Fruit fly (Drosophila melanogaster) whole organism, pupa: Measurements from ENCODE around the gene bocks.

ENCODE experiments used
- CG10348 ChIP-seq: fragments of 200-800 bp; sonication (Bioruptor generic); IDR thresholded peaks from 2 replicates; pipeline ENCODE4 v1.3.6; 2022; ENCODE audit warnings: missing biosample characterization, missing genetic modification characterization
- CG12605 ChIP-seq: fragments of 200-800 bp; sonication (Bioruptor generic); IDR thresholded peaks from 2 replicates; pipeline ENCODE4 v1.3.6; 2022; ENCODE audit warnings: missing biosample characterization, missing genetic modification characterization
- CG13204 ChIP-seq: fragments of 200-800 bp; sonication (Bioruptor generic); optimal IDR thresholded peaks from 2 replicates; lab custom pipeline; 2018; ENCODE audit warnings: missing biosample characterization, mild to moderate bottlenecking, missing genetic modification characterization, moderate library complexity
- CG14655 ChIP-seq: fragments of 200-800 bp; sonication (Bioruptor generic); optimal IDR thresholded peaks from 3 replicates; lab custom pipeline; 2017; ENCODE audit warnings: mild to moderate bottlenecking, missing biosample characterization, missing genetic modification reagents, missing genetic modification characterization
- CG15710 ChIP-seq: fragments of 200-800 bp; sonication (Bioruptor generic); optimal IDR thresholded peaks from 2 replicates; lab custom pipeline; 2018; ENCODE audit warnings: missing biosample characterization, mild to moderate bottlenecking, missing genetic modification characterization, moderate library complexity
- CG17806 ChIP-seq: fragments of 200-800 bp; sonication (Bioruptor generic); optimal IDR thresholded peaks from 2 replicates; lab custom pipeline; 2018; ENCODE audit warnings: missing biosample characterization, mild to moderate bottlenecking, missing genetic modification characterization, moderate library complexity
- CG32121 ChIP-seq: fragments of 200-800 bp; sonication (Bioruptor generic); IDR thresholded peaks from 2 replicates; pipeline ENCODE4 v1.3.6; 2022; ENCODE audit warnings: missing biosample characterization, missing genetic modification characterization
- CG34367 ChIP-seq: fragments of 200-800 bp; sonication (Bioruptor generic); optimal IDR thresholded peaks from 2 replicates; lab custom pipeline; 2018; ENCODE audit warnings: missing biosample characterization, mild to moderate bottlenecking, missing genetic modification characterization
- CG4496 ChIP-seq: fragments of 200-800 bp; sonication (Bioruptor generic); IDR thresholded peaks from 3 replicates; pipeline ENCODE4 v1.3.6; 2022; ENCODE audit warnings: missing biosample characterization, missing genetic modification characterization
- CG8159 ChIP-seq: fragments of 200-800 bp; sonication (Bioruptor generic); optimal IDR thresholded peaks from 3 replicates; lab custom pipeline; 2018; ENCODE audit warnings: missing biosample characterization, mild to moderate bottlenecking, missing genetic modification characterization, moderate library complexity
- CG8301 ChIP-seq: fragments of 200-800 bp; sonication (Bioruptor generic); optimal IDR thresholded peaks from 2 replicates; lab custom pipeline; 2018; ENCODE audit warnings: missing biosample characterization, mild to moderate bottlenecking, missing genetic modification characterization
- CG9948 ChIP-seq: fragments of 200-800 bp; sonication (Bioruptor generic); optimal IDR thresholded peaks from 2 replicates; lab custom pipeline; 2018; ENCODE audit warnings: missing biosample characterization, mild to moderate bottlenecking, missing genetic modification characterization, moderate library complexity
- D1 ChIP-seq: fragments of 200-800 bp; sonication (Bioruptor generic); optimal IDR thresholded peaks from 2 replicates; lab custom pipeline; 2018; ENCODE audit warnings: missing biosample characterization, mild to moderate bottlenecking, missing genetic modification characterization, moderate library complexity
- EcR ChIP-seq: fragments of 200-800 bp; sonication (Bioruptor generic); optimal IDR thresholded peaks from 3 replicates; lab custom pipeline; 2019; ENCODE audit warnings: missing biosample characterization, missing genetic modification characterization, mild to moderate bottlenecking, moderate library complexity, missing genetic modification reagents
- Ets98B ChIP-seq: fragments of 200-800 bp; sonication (Bioruptor generic); IDR thresholded peaks from 2 replicates; pipeline ENCODE4 v1.3.6; 2022; ENCODE audit warnings: missing biosample characterization, missing genetic modification characterization
- Pif1A ChIP-seq: fragments of 200-800 bp; sonication (Bioruptor generic); optimal IDR thresholded peaks from 3 replicates; lab custom pipeline; 2016; ENCODE audit warnings: missing biosample characterization, missing genetic modification characterization
- Pif1B ChIP-seq: fragments of 200-800 bp; sonication (Bioruptor generic); optimal IDR thresholded peaks from 3 replicates; lab custom pipeline; 2016; ENCODE audit warnings: missing biosample characterization, missing genetic modification characterization
- Snoo ChIP-seq: fragments of 200-800 bp; sonication (Bioruptor generic); optimal IDR thresholded peaks from 3 replicates; lab custom pipeline; 2017; ENCODE audit warnings: missing biosample characterization, mild to moderate bottlenecking, missing genetic modification characterization, inconsistent platforms
- fd96Ca ChIP-seq: fragments of 200-800 bp; sonication (Bioruptor generic); IDR thresholded peaks from 3 replicates; pipeline ENCODE4 v1.3.6; 2022; ENCODE audit warnings: missing biosample characterization, missing genetic modification characterization
- gl ChIP-seq: fragments of 200-800 bp; sonication (Bioruptor generic); optimal IDR thresholded peaks from 2 replicates; lab custom pipeline; 2018; ENCODE audit warnings: missing biosample characterization, mild to moderate bottlenecking, missing genetic modification characterization
- rn ChIP-seq: fragments of 200-800 bp; sonication (Bioruptor generic); IDR thresholded peaks from 2 replicates; pipeline ENCODE4 v1.3.6; 2022; ENCODE audit warnings: missing biosample characterization, missing genetic modification characterization

Gene bocks

dm6 chr3R:9572929-9573811 is 17.6 kb downstream of the bocks start:
- TF ChIP-seq Pif1A (GFP tag; lab: Kevin White, UChicago) (no peak), CG32121 (no peak), CG34367 (tag; lab: Kevin White, UChicago) (no peak), D1 (no peak), CG8159 (tag; lab: Kevin White, UChicago) (no peak), EcR (GFP tag; lab: Kevin White, UChicago) (no peak)

DNA sequence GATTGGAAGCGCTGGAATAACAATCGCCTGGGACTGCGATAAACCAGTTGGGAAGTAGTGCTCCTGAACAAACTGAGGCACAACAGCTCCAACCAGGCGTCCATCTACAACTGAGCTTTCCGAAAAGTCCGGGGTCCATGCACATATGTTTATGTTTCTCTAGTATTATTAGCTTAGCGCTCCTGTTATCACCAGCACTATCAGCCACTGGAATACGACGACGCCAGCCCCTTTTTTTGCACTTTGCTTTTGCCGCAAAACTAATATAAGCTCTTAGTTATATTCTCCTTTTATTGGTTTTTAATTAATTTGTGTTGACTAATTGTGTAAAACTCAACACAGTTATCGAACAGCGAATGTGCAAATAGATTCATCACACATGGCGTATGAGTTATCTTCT is 19.3 kb downstream of the bocks start, which contains the start of gene CG9396:
CG9396 (minus strand) TSS at position 101 of the 400 bp plus-strand sequence.
- TF ChIP-seq Ets98B (no peak), Pif1B (GFP tag; lab: Kevin White, UChicago) (no peak)

DNA sequence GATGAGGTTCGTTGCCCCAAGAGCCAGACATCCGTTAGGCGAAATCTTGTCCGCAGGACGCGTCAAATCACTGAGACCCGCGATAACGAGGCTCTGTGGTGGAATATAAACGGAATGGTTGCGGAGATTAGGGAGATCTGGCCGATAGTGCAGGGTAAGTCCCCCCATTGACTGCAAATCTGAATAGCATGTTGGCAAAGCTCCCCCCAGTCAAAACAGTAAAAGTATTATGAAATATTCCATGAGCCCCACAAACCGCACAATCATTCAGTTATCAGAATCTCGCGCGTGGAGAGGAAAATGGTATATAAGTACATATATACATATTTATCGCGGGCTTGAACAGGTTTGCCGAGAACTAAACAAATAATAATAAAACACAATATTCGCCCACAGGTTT is 20.1 kb downstream of the bocks start:
- TF ChIP-seq CG13204 (no peak), CG12605 (GFP tag; lab: Robert Waterston, UW) (no peak), D1 (no peak), EcR (GFP tag; lab: Kevin White, UChicago) (peak; percentile 30), CG17806 (tag; lab: Kevin White, UChicago) (no peak), CG10348 (GFP tag; lab: Robert Waterston, UW) (no peak), Pif1B (GFP tag; lab: Kevin White, UChicago) (no peak), CG8301 (tag; lab: Kevin White, UChicago) (no peak)

- TF ChIP-seq CG17806 (tag; lab: Kevin White, UChicago): no peak
- no peak for TF ChIP-seq Ets98B
- no peak for TF ChIP-seq CG4496
- no peak for TF ChIP-seq rn (GFP tag; lab: Robert Waterston, UW)
- TF ChIP-seq CG8301 (tag; lab: Kevin White, UChicago): no peak
Observed at dm6 chr3R:9570114-9570513, 20.7 kb downstream of the bocks start, which contains the start of gene CG16790. Gene CG16790 (minus strand): TSS chr3R:9570214.

- TF ChIP-seq Snoo: no peak
- no peak for TF ChIP-seq Pif1B (GFP tag; lab: Kevin White, UChicago)
- no peak for TF ChIP-seq CG32121
- no peak for TF ChIP-seq Pif1A (GFP tag; lab: Kevin White, UChicago)
- TF ChIP-seq CG12605 (GFP tag; lab: Robert Waterston, UW): no peak
- no peak for TF ChIP-seq CG13204
- no peak for TF ChIP-seq CG8159 (tag; lab: Kevin White, UChicago)
- TF ChIP-seq CG14655: no peak
Observed at dm6 chr3R:9565895-9566294, 24.9 kb downstream of the bocks start, which contains the start of gene CG16789. Gene CG16789 (plus strand): TSS chr3R:9566195.

DNA sequence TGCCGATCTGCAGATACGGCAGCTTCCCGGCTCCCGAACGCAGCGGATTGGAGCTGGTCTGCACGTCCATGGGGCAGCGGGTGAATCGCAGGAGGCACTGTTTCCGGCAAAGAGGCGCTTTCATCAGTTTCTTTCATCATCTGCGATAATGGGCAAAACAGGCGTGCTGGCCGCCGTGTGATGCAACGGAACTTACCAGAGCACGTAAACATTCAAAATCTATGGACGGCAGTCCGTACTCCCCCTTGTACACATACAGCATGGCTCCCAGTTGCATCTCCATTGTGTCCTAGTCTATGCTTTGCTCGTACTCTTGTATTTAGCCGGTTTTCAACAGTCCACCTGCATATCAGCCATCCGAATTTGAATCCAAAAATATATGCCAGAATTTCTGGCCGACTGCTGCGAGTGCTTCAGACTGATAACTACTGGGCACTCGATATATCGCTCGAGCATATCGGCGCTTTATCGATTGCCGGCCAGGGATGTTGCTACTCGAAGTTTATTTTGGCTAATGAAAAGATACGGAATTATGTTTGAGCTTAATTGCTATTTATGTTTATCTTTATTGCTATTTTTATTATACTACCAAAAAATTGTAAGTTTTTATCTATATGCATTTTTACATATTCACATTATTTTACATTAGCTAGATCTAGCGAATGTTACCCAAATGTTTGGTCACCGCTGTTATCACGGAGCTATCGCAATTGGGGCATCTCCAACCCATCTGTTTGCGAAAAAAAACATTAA is 27.4 kb downstream of the bocks start, which contains the start of the genes CG9393 and Vps45:
CG9393 (minus strand) TSS at position 434 of the 753 bp plus-strand sequence.
Vps45 (plus strand) TSS at position 685 of the 753 bp plus-strand sequence.
- TF ChIP-seq EcR (GFP tag; lab: Kevin White, UChicago) (no peak), CG17806 (tag; lab: Kevin White, UChicago) (peak; percentile 31), Ets98B (no peak), Snoo (no peak), CG15710 (peak; percentile 38), CG9948 (tag; lab: Kevin White, UChicago) (peak; percentile 26), CG32121 (peak; percentile 32; the same call in 1 of the 2 replicates), CG4496 (0 out of 3 replicates have a peak, but pooled peaks have one; percentile 42), gl (no peak)
- TF ChIP-seq, all 21 proteins: peak for 5

DNA sequence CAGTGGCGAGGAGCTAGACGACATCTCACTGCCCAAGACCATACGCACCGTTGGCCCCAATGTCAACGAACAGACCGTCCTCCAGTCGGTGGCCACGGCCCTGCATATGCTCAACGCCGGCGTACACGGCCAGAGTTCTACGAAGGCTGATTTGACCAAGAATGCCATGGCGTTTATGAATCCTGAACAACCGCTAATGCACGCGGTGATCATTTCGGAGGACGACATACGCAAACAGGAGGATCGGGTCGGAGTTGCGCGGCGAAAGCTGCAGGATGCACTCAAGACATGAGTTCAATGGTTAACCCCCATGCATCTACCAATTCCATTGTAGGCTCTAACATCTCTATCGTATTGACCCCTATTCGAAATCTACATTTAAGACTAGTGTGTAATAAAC is 29.7 kb downstream of the bocks start:
- no peak for TF ChIP-seq EcR (GFP tag; lab: Kevin White, UChicago)
- TF ChIP-seq Snoo: no peak
- no peak for TF ChIP-seq D1
- no peak for TF ChIP-seq CG8159 (tag; lab: Kevin White, UChicago)
- TF ChIP-seq CG34367 (tag; lab: Kevin White, UChicago): no peak
- no peak for TF ChIP-seq CG32121
- TF ChIP-seq Pif1A (GFP tag; lab: Kevin White, UChicago): no peak
- no peak for TF ChIP-seq fd96Ca
- TF ChIP-seq CG4496: no peak
- no peak for TF ChIP-seq CG8301 (tag; lab: Kevin White, UChicago)
- TF ChIP-seq CG15710: no peak
- TF ChIP-seq CG12605 (GFP tag; lab: Robert Waterston, UW): no peak
- no peak for TF ChIP-seq gl
- TF ChIP-seq CG17806 (tag; lab: Kevin White, UChicago): no peak
- no peak for TF ChIP-seq Pif1B (GFP tag; lab: Kevin White, UChicago)
- no peak for TF ChIP-seq Ets98B
